Fruit fly (Drosophila melanogaster) whole organism, embryonic: Measurements from ENCODE around the gene bor.

Experiments
- Ada2b ChIP-seq: fragments of 200-800 bp; sonication (Bioruptor generic); IDR thresholded peaks from 2 replicates; pipeline ENCODE4 v1.3.6; 2022; ENCODE audit warnings: missing biosample characterization, missing genetic modification characterization
- CG10321 ChIP-seq: fragments of 200-800 bp; sonication (Bioruptor generic); IDR thresholded peaks from 2 replicates; pipeline ENCODE4 v1.3.6; 2022; ENCODE audit warnings: missing biosample characterization, missing genetic modification characterization
- CG11504 ChIP-seq: fragments of 200-800 bp; sonication (Bioruptor generic); optimal IDR thresholded peaks from 3 replicates; lab custom pipeline; 2019; ENCODE audit warnings: missing biosample characterization, mild to moderate bottlenecking, missing genetic modification characterization, moderate library complexity
- CG13894 ChIP-seq: fragments of 200-800 bp; sonication (Bioruptor generic); optimal IDR thresholded peaks from 3 replicates; lab custom pipeline; 2018; ENCODE audit warnings: missing biosample characterization, mild to moderate bottlenecking, missing genetic modification characterization, moderate library complexity
- CG15479 ChIP-seq: fragments of 200-800 bp; sonication (Bioruptor generic); optimal IDR thresholded peaks from 3 replicates; lab custom pipeline; 2019; ENCODE audit warnings: missing biosample characterization, mild to moderate bottlenecking, missing genetic modification characterization, moderate library complexity
- CG17385 ChIP-seq: fragments of 200-800 bp; sonication (Bioruptor generic); optimal IDR thresholded peaks from 3 replicates; lab custom pipeline; 2018; ENCODE audit warnings: missing biosample characterization, mild to moderate bottlenecking, missing genetic modification characterization
- CG17612 ChIP-seq: fragments of 200-800 bp; sonication (Bioruptor generic); IDR thresholded peaks from 2 replicates; pipeline ENCODE4 v1.3.6; 2022; ENCODE audit warnings: missing biosample characterization, missing genetic modification characterization
- CG1832 ChIP-seq: fragments of 200-800 bp; sonication (Bioruptor generic); optimal IDR thresholded peaks from 2 replicates; lab custom pipeline; 2017; ENCODE audit warnings: missing biosample characterization, mild to moderate bottlenecking, missing genetic modification characterization, inconsistent platforms
- CG3065 ChIP-seq: fragments of 200-800 bp; sonication (Bioruptor generic); optimal IDR thresholded peaks from 2 replicates; lab custom pipeline; 2016; ENCODE audit warnings: missing biosample characterization, missing genetic modification characterization
- CG3163 ChIP-seq: fragments of 200-800 bp; sonication (Bioruptor generic); optimal IDR thresholded peaks from 3 replicates; lab custom pipeline; 2016; ENCODE audit warnings: missing biosample characterization, missing genetic modification characterization
- CG32772 ChIP-seq: fragments of 200-800 bp; sonication (Bioruptor generic); IDR thresholded peaks from 2 replicates; pipeline ENCODE4 v1.3.6; 2022; ENCODE audit warnings: missing biosample characterization, missing genetic modification characterization
- CG3407 ChIP-seq: fragments of 200-800 bp; sonication (Bioruptor generic); optimal IDR thresholded peaks from 2 replicates; lab custom pipeline; 2018; ENCODE audit warnings: missing biosample characterization, mild to moderate bottlenecking, missing genetic modification characterization
- CG4360 ChIP-seq: fragments of 200-800 bp; sonication (Bioruptor generic); IDR thresholded peaks from 2 replicates; pipeline ENCODE4 v1.3.6; 2022; ENCODE audit warnings: missing biosample characterization, missing genetic modification characterization
- CG4707 ChIP-seq: fragments of 200-800 bp; sonication (Bioruptor generic); optimal IDR thresholded peaks from 2 replicates; lab custom pipeline; 2018; ENCODE audit warnings: missing biosample characterization, mild to moderate bottlenecking, missing genetic modification characterization, moderate library complexity
- CG6175 ChIP-seq: fragments of 200-800 bp; sonication (Bioruptor generic); IDR thresholded peaks from 3 replicates; pipeline ENCODE4 v1.3.6; 2022; ENCODE audit warnings: missing biosample characterization, missing genetic modification characterization
- CG6654 ChIP-seq: fragments of 200-800 bp; sonication (Bioruptor generic); optimal IDR thresholded peaks from 2 replicates; lab custom pipeline; 2017; ENCODE audit warnings: missing biosample characterization, mild to moderate bottlenecking, missing genetic modification characterization
- CG6689 ChIP-seq: fragments of 200-800 bp; sonication (Bioruptor generic); IDR thresholded peaks from 2 replicates; pipeline ENCODE4 v1.3.6; 2022; ENCODE audit warnings: missing biosample characterization, missing genetic modification characterization
- CG6791 ChIP-seq: fragments of 200-800 bp; sonication (Bioruptor generic); IDR thresholded peaks from 3 replicates; pipeline ENCODE4 v1.3.6; 2022; ENCODE audit warnings: missing biosample characterization, missing genetic modification characterization; ENCODE audit not compliant: partially characterized antibody
- CG7556 ChIP-seq: fragments of 200-800 bp; sonication (Bioruptor generic); optimal IDR thresholded peaks from 2 replicates; lab custom pipeline; 2017; ENCODE audit warnings: missing biosample characterization, mild to moderate bottlenecking, missing genetic modification characterization
- CG7928 ChIP-seq: fragments of 200-800 bp; sonication (Bioruptor generic); optimal IDR thresholded peaks from 2 replicates; lab custom pipeline; 2017; ENCODE audit warnings: missing biosample characterization, mild to moderate bottlenecking, missing genetic modification characterization
- CG9215 ChIP-seq: fragments of 200-800 bp; sonication (Bioruptor generic); IDR thresholded peaks from 2 replicates; pipeline ENCODE4 v1.3.6; 2022; ENCODE audit warnings: missing biosample characterization, missing genetic modification characterization
- CG9817 ChIP-seq: fragments of 200-800 bp; sonication (Bioruptor generic); optimal IDR thresholded peaks from 2 replicates; lab custom pipeline; 2018; ENCODE audit warnings: missing biosample characterization, mild to moderate bottlenecking, missing genetic modification characterization, moderate library complexity
- D ChIP-seq, 2 experiments: fragments of 200-800 bp in 1 of 2; fragments of >200 bp in 1 of 2; sonication (Bioruptor generic) in 1 of 2; optimal IDR thresholded peaks; 2 replicates in 1 of 2; 3 replicates in 1 of 2; lab custom pipeline; 2017; ENCODE audit warnings: mild to moderate bottlenecking in 1 of 2, missing biosample characterization in 1 of 2, missing genetic modification characterization in 1 of 2, missing genetic modification reagents in 1 of 2
- Dip3 ChIP-seq: fragments of 200-800 bp; sonication (Bioruptor generic); optimal IDR thresholded peaks from 3 replicates; lab custom pipeline; 2016; ENCODE audit warnings: missing biosample characterization, missing genetic modification characterization
- Ets65A ChIP-seq: fragments of 200-800 bp; sonication (Bioruptor generic); peaks from one replicate; lab custom pipeline; 2016; ENCODE audit warnings: missing biosample characterization, missing genetic modification characterization
- Fer3 ChIP-seq: fragments of 200-800 bp; sonication (Bioruptor generic); optimal IDR thresholded peaks from 2 replicates; lab custom pipeline; 2018; ENCODE audit warnings: missing biosample characterization, mild to moderate bottlenecking, missing genetic modification characterization, moderate library complexity
- HmgZ ChIP-seq: fragments of 200-800 bp; sonication (Bioruptor generic); optimal IDR thresholded peaks from 2 replicates; lab custom pipeline; 2018; ENCODE audit warnings: missing biosample characterization, mild to moderate bottlenecking, missing genetic modification characterization
- Hr3 ChIP-seq: fragments of 200-800 bp; sonication (Bioruptor generic); optimal IDR thresholded peaks from 3 replicates; lab custom pipeline; 2016; ENCODE audit warnings: missing biosample characterization, missing genetic modification characterization
- Max ChIP-seq: fragments of 200-800 bp; sonication (Bioruptor generic); optimal IDR thresholded peaks from 2 replicates; lab custom pipeline; 2016; ENCODE audit warnings: missing biosample characterization, mild to moderate bottlenecking, missing genetic modification characterization
- Med ChIP-seq: fragments of 200-800 bp; sonication (Bioruptor generic); peaks from one replicate; lab custom pipeline; 2016; ENCODE audit warnings: missing biosample characterization, missing genetic modification characterization, mild to moderate bottlenecking, inconsistent platforms, moderate library complexity
- Oaz ChIP-seq: fragments of 200-800 bp; sonication (Bioruptor generic); IDR thresholded peaks from 2 replicates; pipeline ENCODE4 v1.3.6; 2022; ENCODE audit warnings: missing biosample characterization, missing genetic modification characterization
- Rx ChIP-seq: fragments of 200-800 bp; sonication (Bioruptor generic); IDR thresholded peaks from 2 replicates; pipeline ENCODE4 v1.3.6; 2022; ENCODE audit warnings: missing biosample characterization, missing genetic modification characterization
- fd3F ChIP-seq: fragments of 200-800 bp; sonication (Bioruptor generic); optimal IDR thresholded peaks from 2 replicates; lab custom pipeline; 2018; ENCODE audit warnings: missing biosample characterization, mild to moderate bottlenecking, missing genetic modification characterization, moderate library complexity
- gce ChIP-seq: fragments of 200-800 bp; sonication (Bioruptor generic); IDR thresholded peaks from 3 replicates; pipeline ENCODE4 v1.3.6; 2022; ENCODE audit warnings: missing biosample characterization, missing genetic modification characterization
- gcm2 ChIP-seq: fragments of 200-800 bp; sonication (Bioruptor generic); optimal IDR thresholded peaks from 2 replicates; lab custom pipeline; 2016; ENCODE audit warnings: missing biosample characterization, missing genetic modification characterization
- gro ChIP-seq: fragments of 200-800 bp; sonication (Bioruptor generic); optimal IDR thresholded peaks from 2 replicates; lab custom pipeline; 2016; ENCODE audit warnings: missing biosample characterization, missing genetic modification characterization
- ham ChIP-seq: fragments of 200-800 bp; sonication (Bioruptor generic); IDR thresholded peaks from 2 replicates; pipeline ENCODE4 v1.3.6; 2022; ENCODE audit warnings: missing biosample characterization, missing genetic modification characterization
- kah ChIP-seq: fragments of 200-800 bp; sonication (Bioruptor generic); optimal IDR thresholded peaks from 2 replicates; lab custom pipeline; 2018; ENCODE audit warnings: missing biosample characterization, mild to moderate bottlenecking, missing genetic modification characterization
- knrl ChIP-seq: fragments of 200-800 bp; sonication (Bioruptor generic); IDR thresholded peaks from 3 replicates; pipeline ENCODE4 v1.3.6; 2022; ENCODE audit warnings: missing biosample characterization, missing genetic modification characterization; ENCODE audit not compliant: partially characterized antibody
- nom ChIP-seq: fragments of 200-800 bp; sonication (Bioruptor generic); optimal IDR thresholded peaks from 2 replicates; lab custom pipeline; 2017; ENCODE audit warnings: missing biosample characterization, missing genetic modification characterization, mild to moderate bottlenecking, moderate library complexity, missing genetic modification reagents
- p53 ChIP-seq: fragments of 200-800 bp; sonication (Bioruptor generic); optimal IDR thresholded peaks from 2 replicates; lab custom pipeline; 2016; ENCODE audit warnings: missing biosample characterization, missing genetic modification characterization
- pan ChIP-seq, 4 experiments: fragments of >200 bp in 3 of 4; fragments of 200-800 bp in 1 of 4; sonication (Bioruptor generic) in 1 of 4; optimal IDR thresholded peaks in 3 of 4; IDR thresholded peaks in 1 of 4; 2 replicates each; pipeline versions ENCODE4 v1.3.6 to Lab custom; 2017 to 2022; ENCODE audit warnings: missing biosample characterization in 2 of 4, missing genetic modification characterization in 2 of 4, mixed read lengths in 1 of 4
- prd ChIP-seq, 3 experiments: fragments of >200 bp in 2 of 3; fragments of 200-800 bp in 1 of 3; sonication (Bioruptor generic) in 1 of 3; optimal IDR thresholded peaks in 2 of 3; IDR thresholded peaks in 1 of 3; 2 replicates in 2 of 3; 3 replicates in 1 of 3; pipeline versions ENCODE4 v1.3.6 to Lab custom; 2017 to 2022; ENCODE audit warnings: missing biosample characterization in 1 of 3, missing genetic modification characterization in 1 of 3
- ro ChIP-seq: fragments of 200-800 bp; sonication (Bioruptor generic); IDR thresholded peaks from 2 replicates; pipeline ENCODE4 v1.3.6; 2022; ENCODE audit warnings: missing biosample characterization, missing genetic modification characterization
- sna ChIP-seq: fragments of 200-800 bp; sonication (Bioruptor generic); IDR thresholded peaks from 2 replicates; pipeline ENCODE4 v1.3.6; 2022; ENCODE audit warnings: missing biosample characterization, missing genetic modification characterization; ENCODE audit not compliant: partially characterized antibody
- wdn ChIP-seq: fragments of 200-800 bp; sonication (Bioruptor generic); IDR thresholded peaks from 2 replicates; pipeline ENCODE4 v1.3.6; 2022; ENCODE audit warnings: missing biosample characterization, missing genetic modification characterization
- yki ChIP-seq: fragments of >200 bp; optimal IDR thresholded peaks from 3 replicates; lab custom pipeline; 2018

Gene bor

DNA sequence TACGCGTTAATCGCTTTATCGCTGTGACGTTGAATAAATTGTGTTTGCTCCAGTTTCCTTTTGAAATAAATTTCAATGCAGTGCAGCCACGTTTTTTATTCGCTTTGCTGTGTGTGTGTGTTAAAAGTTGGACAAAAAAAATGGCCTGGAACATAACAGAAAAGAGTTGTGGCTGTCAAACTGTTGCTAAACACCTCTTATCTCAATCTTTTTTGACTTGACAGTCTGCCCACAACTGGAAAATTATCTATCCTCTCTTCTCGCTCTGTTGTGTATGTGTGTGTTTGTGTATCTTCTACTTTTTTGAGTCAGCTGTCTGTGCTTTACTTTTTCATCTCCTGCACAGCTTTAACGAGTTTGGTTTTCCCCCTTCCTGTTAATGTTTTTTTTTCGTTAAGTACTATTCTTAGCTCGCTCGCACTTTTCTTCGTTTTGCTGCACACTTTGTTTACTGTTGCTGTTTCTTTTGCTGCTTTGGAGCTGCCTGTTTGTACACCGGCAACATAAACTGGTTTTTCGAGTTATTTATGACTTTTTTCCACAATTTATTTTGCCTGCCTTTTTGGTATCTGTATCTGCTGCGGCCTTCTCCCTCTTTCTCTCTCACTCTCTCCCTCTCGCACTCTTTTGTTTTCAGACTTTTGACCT is 17.2 kb upstream of the bor start (continued):
- no peak for TF ChIP-seq Dip3
- no peak for TF ChIP-seq CG6175 (GFP tag; lab: Robert Waterston, UW)
- no peak; the same call in 1 of the 2 replicates for TF ChIP-seq CG10321 (GFP tag; lab: Robert Waterston, UW)
- no peak for TF ChIP-seq Ada2b (GFP tag; lab: Robert Waterston, UW)
- TF ChIP-seq Fer3 (tag; lab: Kevin White, UChicago): no peak
- TF ChIP-seq p53: no peak
- no peak for TF ChIP-seq CG9215 (GFP tag; lab: Robert Waterston, UW)
- TF ChIP-seq CG13894: no peak
- TF ChIP-seq sna: no peak
- TF ChIP-seq Max: no peak
- peak; percentile 42; the same call in 1 of the 2 replicates for TF ChIP-seq CG32772 (GFP tag; lab: Robert Waterston, UW)
- no peak for TF ChIP-seq gce (GFP tag; lab: Robert Waterston, UW)
- TF ChIP-seq Med (GFP tag; lab: Kevin White, UChicago): no peak
- no peak for TF ChIP-seq pan (optimal IDR thresholded peaks at IDR 0.05; lab: Kevin White, UChicago)
- no peak for TF ChIP-seq pan (GFP tag; optimal IDR thresholded peaks at IDR 0.05 in 1 of 2, IDR thresholded peaks at IDR 0.05 in 1 of 2)
- TF ChIP-seq CG7556 (GFP tag; lab: Kevin White, UChicago): no peak
- TF ChIP-seq kah (GFP tag; lab: Kevin White, UChicago): no peak
- TF ChIP-seq CG3065 (GFP tag; lab: Kevin White, UChicago): no peak
- TF ChIP-seq Rx: no peak
- no peak for TF ChIP-seq CG11504
- TF ChIP-seq nom: peak; percentile 16
- TF ChIP-seq CG7928 (GFP tag; lab: Kevin White, UChicago): no peak
- TF ChIP-seq CG6654: peak; percentile 97
- no peak for TF ChIP-seq Hr3 (GFP tag; lab: Kevin White, UChicago)
- no peak for TF ChIP-seq CG3407
- no peak for TF ChIP-seq Ets65A (GFP tag; lab: Kevin White, UChicago)
- TF ChIP-seq CG1832 (GFP tag; lab: Kevin White, UChicago): peak; percentile 48
- no peak for TF ChIP-seq CG17612
- TF ChIP-seq gro (GFP tag; lab: Kevin White, UChicago): no peak
- no peak for TF ChIP-seq CG6689 (GFP tag; lab: Robert Waterston, UW)
- TF ChIP-seq Oaz: no peak
- 0 out of 2 replicates have a peak, but pooled peaks have one; percentile 15 for TF ChIP-seq CG4360 (GFP tag; lab: Robert Waterston, UW)

DNA sequence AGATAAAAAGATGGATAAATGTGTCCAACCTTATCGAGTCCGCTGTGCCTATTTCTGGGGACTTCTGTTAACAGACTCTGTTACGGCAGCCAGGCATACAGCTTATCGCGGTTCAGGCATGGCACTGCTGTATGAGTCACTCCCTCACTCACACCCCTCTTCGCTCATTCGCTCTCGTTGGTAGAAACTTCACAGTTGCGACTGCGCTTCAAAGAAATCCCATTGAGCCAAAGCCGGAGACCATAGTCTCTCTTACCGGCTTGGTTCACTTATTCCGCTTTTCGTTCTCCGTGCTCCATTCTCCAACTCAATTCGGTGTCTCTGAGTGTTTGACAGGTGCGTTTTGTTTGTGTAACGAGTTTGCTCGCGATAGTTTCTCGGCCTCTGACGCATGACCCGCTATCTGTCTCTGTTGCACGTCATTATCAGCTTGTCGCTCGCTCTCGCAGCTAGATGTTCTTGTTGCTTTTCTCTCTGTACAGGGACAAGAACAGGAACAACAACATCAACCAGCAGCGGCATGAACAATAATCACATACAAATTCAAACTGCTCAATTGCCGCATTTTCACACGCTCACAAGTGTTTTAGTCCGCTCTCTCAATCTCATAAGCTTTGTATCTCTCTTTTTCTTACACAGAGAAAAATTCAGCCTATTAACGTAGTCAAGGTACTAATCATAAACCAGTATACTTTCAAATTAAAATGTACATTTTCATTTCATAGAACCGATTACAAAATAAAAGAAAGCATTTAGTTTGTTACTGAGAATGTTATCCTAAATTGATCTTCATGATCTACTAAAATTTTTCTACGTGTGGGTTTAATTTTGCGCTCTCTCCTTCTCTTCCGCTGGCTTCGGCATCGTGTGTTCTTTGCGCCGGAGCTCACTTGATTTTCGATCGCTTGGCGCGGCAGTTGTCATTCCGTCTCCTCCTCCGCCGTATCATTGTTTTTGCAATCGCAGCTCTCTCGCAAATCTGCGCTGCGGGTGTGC is 16.4 kb upstream of the bor start:
- TF ChIP-seq CG9817 (tag; lab: Kevin White, UChicago) (peak; percentile 99), HmgZ (tag; lab: Kevin White, UChicago) (peak; percentile 100), prd (optimal IDR thresholded peaks at IDR 0.05; lab: Kevin White, UChicago) (no peak), prd (GFP tag; IDR thresholded peaks at IDR 0.05; lab: Robert Waterston, UW) (peak; percentile 100), gcm2 (GFP tag; lab: Kevin White, UChicago) (peak; percentile 99), CG6791 (GFP tag; lab: Robert Waterston, UW) (peak; percentile 37; the same call in 1 of the 3 replicates), yki (lab: Kevin White, UChicago) (peak; percentile 38), CG15479 (GFP tag; lab: Kevin White, UChicago) (peak; percentile 100), wdn (GFP tag; lab: Robert Waterston, UW) (peak; percentile 99), knrl (GFP tag; lab: Robert Waterston, UW) (no peak), D (optimal IDR thresholded peaks at IDR 0.05; lab: Kevin White, UChicago) (no peak), D (GFP tag; optimal IDR thresholded peaks at IDR 0.05; lab: Kevin White, UChicago) (peak; percentile 99), fd3F (GFP tag; lab: Kevin White, UChicago) (peak; percentile 99), ham (GFP tag; lab: Robert Waterston, UW) (peak; percentile 98), CG17385 (GFP tag; lab: Kevin White, UChicago) (peak; percentile 99), CG3163 (GFP tag; lab: Kevin White, UChicago) (peak; percentile 97), CG4707 (GFP tag; lab: Kevin White, UChicago) (peak; percentile 97), p53 (peak; percentile 97), pan (optimal IDR thresholded peaks at IDR 0.05; lab: Kevin White, UChicago) (no peak), pan (GFP tag; optimal IDR thresholded peaks at IDR 0.05 in 1 of 2, IDR thresholded peaks at IDR 0.05 in 1 of 2) (peak in 1 of 2 experiments; percentile 100), ro (GFP tag; lab: Robert Waterston, UW) (peak; percentile 98)
